Worm (Caenorhabditis elegans): ENCODE measurements around the gene K09E2.2.

ce11 chrX:8674514-8674913, 1.7 kb downstream of the K09E2.2 start:
- TF ChIP-seq ceh-36 (tag; optimal IDR thresholded peaks at IDR 0.05) (no peak), ceh-13 (GFP tag; optimal IDR thresholded peaks at IDR 0.05) (no peak), flt-1 (GFP tag; IDR thresholded peaks at IDR 0.05) (no peak), ama-1 (optimal IDR thresholded peaks at IDR 0.05) (no peak), hmg-4 (GFP tag; optimal IDR thresholded peaks at IDR 0.05) (no peak), scrt-1 (GFP tag; IDR thresholded peaks at IDR 0.05) (no peak), hnd-1 (tag; optimal IDR thresholded peaks at IDR 0.05) (no peak), sea-1 (GFP tag; conservative IDR thresholded peaks at IDR 0.05) (no peak), B0310.2 (tag; optimal IDR thresholded peaks at IDR 0.05) (no peak), F13C5.2 (tag; optimal IDR thresholded peaks at IDR 0.05) (no peak), tbx-37 (GFP tag; conservative IDR thresholded peaks at IDR 0.05) (no peak)
